Worm (Caenorhabditis elegans) whole organism, mixed stage, embryonic: ENCODE results near the gene F27C8.2.

Source experiments
- M03D4.4 ChIP-seq: sonication (generic microtip); optimal IDR thresholded peaks from 2 replicates; lab custom pipeline; 2017; ENCODE audit warnings: mild to moderate bottlenecking, missing genetic modification characterization, missing compliant biosample characterization
- bed-3 ChIP-seq: fragments of 200-800 bp; sonication (Bioruptor generic); optimal IDR thresholded peaks from 3 replicates; lab custom pipeline; 2018; ENCODE audit warnings: mild to moderate bottlenecking, missing genetic modification characterization, moderate library complexity, missing compliant biosample characterization
- blmp-1 ChIP-seq: fragments of 150-350 bp; optimal IDR thresholded peaks from 2 replicates; lab custom pipeline; 2014; ENCODE audit warnings: missing biosample characterization, missing genetic modification characterization
- ceh-39 ChIP-seq: fragments of 150-350 bp; optimal IDR thresholded peaks from 2 replicates; lab custom pipeline; 2014; ENCODE audit warnings: missing biosample characterization, missing genetic modification characterization
- ceh-43 ChIP-seq: fragments of 200-800 bp; sonication (Bioruptor generic); optimal IDR thresholded peaks from 2 replicates; lab custom pipeline; 2018; ENCODE audit warnings: mild to moderate bottlenecking, missing genetic modification characterization, moderate library complexity, missing compliant biosample characterization
- ceh-83 ChIP-seq: fragments of 200-800 bp; sonication (Bioruptor generic); optimal IDR thresholded peaks from 2 replicates; lab custom pipeline; 2018; ENCODE audit warnings: mild to moderate bottlenecking, missing genetic modification characterization, missing compliant biosample characterization
- cnd-1 ChIP-seq: fragments of 200-800 bp; sonication (Bioruptor generic); optimal IDR thresholded peaks from 2 replicates; lab custom pipeline; 2018; ENCODE audit warnings: mild to moderate bottlenecking, missing genetic modification characterization, missing compliant biosample characterization
- drap-1 ChIP-seq: fragments of 200-800 bp; sonication (Bioruptor generic); optimal IDR thresholded peaks from 3 replicates; lab custom pipeline; 2018; ENCODE audit warnings: mild to moderate bottlenecking, missing genetic modification characterization, missing compliant biosample characterization
- elt-1 ChIP-seq: sonication (generic microtip); optimal IDR thresholded peaks from 2 replicates; lab custom pipeline; 2017; ENCODE audit warnings: missing genetic modification characterization, mild to moderate bottlenecking, missing compliant biosample characterization, antibody characterized with exemption, moderate library complexity, borderline replicate concordance; ENCODE audit not compliant: insufficient read depth
- flh-1 ChIP-seq: fragments of 200-800 bp; sonication (Bioruptor generic); optimal IDR thresholded peaks from 2 replicates; lab custom pipeline; 2018; ENCODE audit warnings: mild to moderate bottlenecking, missing genetic modification characterization, moderate library complexity, missing compliant biosample characterization
- lin-13 ChIP-seq: fragments of 150-350 bp; optimal IDR thresholded peaks from 2 replicates; lab custom pipeline; 2014; ENCODE audit warnings: missing biosample characterization, missing genetic modification characterization
- lin-32 ChIP-seq: fragments of 200-800 bp; sonication (Bioruptor generic); optimal IDR thresholded peaks from 2 replicates; lab custom pipeline; 2018; ENCODE audit warnings: mild to moderate bottlenecking, missing genetic modification characterization, missing compliant biosample characterization
- lsy-2 ChIP-seq: fragments of 150-350 bp; optimal IDR thresholded peaks from 2 replicates; lab custom pipeline; 2014; ENCODE audit warnings: missing biosample characterization, missing genetic modification characterization
- mab-5 ChIP-seq: fragments of 150-350 bp; optimal IDR thresholded peaks from 2 replicates; lab custom pipeline; 2014; ENCODE audit warnings: missing biosample characterization, missing genetic modification characterization
- mep-1 ChIP-seq: fragments of 150-350 bp; optimal IDR thresholded peaks from 2 replicates; lab custom pipeline; 2017; ENCODE audit warnings: missing biosample characterization, missing genetic modification reagents, missing genetic modification characterization, inconsistent platforms
- mls-2 ChIP-seq: sonication (generic microtip); optimal IDR thresholded peaks from 2 replicates; lab custom pipeline; 2016; ENCODE audit warnings: mild to moderate bottlenecking, missing genetic modification characterization, moderate library complexity, missing compliant biosample characterization
- nhr-12 ChIP-seq: fragments of 150-350 bp; optimal IDR thresholded peaks from 2 replicates; lab custom pipeline; 2014; ENCODE audit warnings: missing biosample characterization, missing genetic modification characterization
- nhr-2 ChIP-seq: fragments of 150-350 bp; optimal IDR thresholded peaks from 2 replicates; lab custom pipeline; 2014; ENCODE audit warnings: missing biosample characterization, missing genetic modification characterization
- nhr-237 ChIP-seq: fragments of 150-350 bp; optimal IDR thresholded peaks from 2 replicates; lab custom pipeline; 2014; ENCODE audit warnings: missing biosample characterization, missing genetic modification characterization
- nhr-28 ChIP-seq: fragments of 150-350 bp; optimal IDR thresholded peaks from 2 replicates; lab custom pipeline; 2014; ENCODE audit warnings: missing biosample characterization, missing genetic modification characterization
- nhr-76 ChIP-seq: sonication (generic microtip); optimal IDR thresholded peaks from 2 replicates; lab custom pipeline; 2017; ENCODE audit warnings: missing biosample characterization, missing genetic modification characterization
- pha-4 ChIP-seq: fragments of 150-350 bp; optimal IDR thresholded peaks from 2 replicates; lab custom pipeline; 2018; ENCODE audit warnings: missing biosample characterization, missing genetic modification reagents, missing genetic modification characterization
- sem-2 ChIP-seq: fragments of 200-800 bp; sonication (Bioruptor generic); optimal IDR thresholded peaks from 2 replicates; lab custom pipeline; 2018; ENCODE audit warnings: mild to moderate bottlenecking, missing genetic modification characterization, missing compliant biosample characterization
- snpc-4 ChIP-seq: fragments of 150-350 bp; optimal IDR thresholded peaks from 2 replicates; lab custom pipeline; 2014; ENCODE audit warnings: missing biosample characterization, missing genetic modification characterization
- sptf-1 ChIP-seq: sonication (generic microtip); optimal IDR thresholded peaks from 2 replicates; lab custom pipeline; 2017; ENCODE audit warnings: mild to moderate bottlenecking, missing genetic modification characterization, moderate library complexity, missing compliant biosample characterization
- tbx-8 ChIP-seq: fragments of 200-800 bp; sonication (Bioruptor generic); optimal IDR thresholded peaks from 2 replicates; lab custom pipeline; 2018; ENCODE audit warnings: mild to moderate bottlenecking, missing genetic modification characterization, moderate library complexity, missing compliant biosample characterization
- unc-120 ChIP-seq: sonication (generic microtip); optimal IDR thresholded peaks from 2 replicates; lab custom pipeline; 2017; ENCODE audit warnings: missing genetic modification characterization, missing compliant biosample characterization; ENCODE audit not compliant: poor library complexity, severe bottlenecking
- unc-39 ChIP-seq: fragments of 150-350 bp; optimal IDR thresholded peaks from 2 replicates; lab custom pipeline; 2014; ENCODE audit warnings: missing biosample characterization, missing genetic modification characterization
- unc-62 ChIP-seq: fragments of 150-350 bp; optimal IDR thresholded peaks from 2 replicates; lab custom pipeline; 2014; ENCODE audit warnings: missing biosample characterization, missing genetic modification reagents, missing genetic modification characterization
- zip-8 ChIP-seq: fragments of 150-350 bp; optimal IDR thresholded peaks from 2 replicates; lab custom pipeline; 2014; ENCODE audit warnings: missing biosample characterization, missing genetic modification characterization
- ztf-11 ChIP-seq: fragments of 150-350 bp; optimal IDR thresholded peaks from 2 replicates; lab custom pipeline; 2014; ENCODE audit warnings: missing biosample characterization, missing genetic modification characterization

Gene F27C8.2

ce11 chrIV:9624275-9624674, 28.1 kb downstream of the F27C8.2 start, which contains the start of gene W09C2.8:
TSS of gene W09C2.8 (minus strand) at chrIV:9624375.
- TF ChIP-seq sptf-1 (tag; lab: Kevin White, UChicago) (no peak), nhr-12 (tag; lab: Kevin White, UChicago) (no peak), unc-39 (no peak), M03D4.4 (tag; lab: Kevin White, UChicago) (no peak), ceh-43 (no peak), flh-1 (GFP tag; lab: Kevin White, UChicago) (no peak), ceh-83 (no peak), cnd-1 (no peak), tbx-8 (GFP tag; lab: Kevin White, UChicago) (no peak), nhr-237 (tag; lab: Kevin White, UChicago) (no peak), mep-1 (tag; lab: Kevin White, UChicago) (no peak)

DNA sequence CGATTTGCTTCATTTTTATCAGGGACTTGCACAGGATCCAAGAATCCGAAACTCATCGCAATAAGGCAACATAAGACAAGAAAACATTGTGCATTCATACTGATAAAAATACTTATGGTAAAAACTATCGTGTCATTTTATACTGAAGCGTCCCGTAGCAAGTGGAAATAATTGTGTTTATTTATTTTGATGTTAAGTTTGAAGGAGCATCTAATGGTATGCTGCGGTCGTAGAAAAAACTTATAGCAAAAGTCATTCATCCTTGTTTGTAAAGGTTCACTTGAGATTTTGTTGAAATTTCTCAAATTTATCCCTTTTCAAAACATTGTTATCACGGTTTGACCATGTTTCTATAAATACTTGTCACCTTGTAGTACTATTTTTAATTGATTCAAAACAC, 28.8 kb downstream of the F27C8.2 start, which contains the start of gene W09C2.10:
TSS of gene W09C2.10 (minus strand) at position 101 of the 400 bp plus-strand sequence.
- TF ChIP-seq lsy-2: no peak

DNA sequence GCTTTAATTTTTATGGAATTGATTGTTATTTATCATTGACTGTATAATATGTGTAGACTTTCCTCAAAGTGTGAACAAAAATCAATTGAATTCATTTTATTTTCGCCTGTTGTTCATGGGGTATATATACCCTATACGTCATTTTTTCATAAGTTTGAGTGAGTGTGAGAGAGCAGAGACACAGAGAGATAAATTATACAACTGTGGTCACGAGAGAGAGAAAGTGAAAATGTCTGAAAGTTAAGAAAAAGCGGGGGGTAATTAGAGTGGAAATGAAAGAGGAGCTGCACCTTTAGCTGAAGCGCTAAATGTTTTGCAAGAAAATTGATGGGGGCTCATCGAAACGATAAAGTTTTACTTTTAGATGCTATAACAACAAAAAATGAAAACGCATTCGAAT, 29.7 kb downstream of the F27C8.2 start:
- TF ChIP-seq mab-5 (tag; lab: Kevin White, UChicago) (no peak), nhr-12 (tag; lab: Kevin White, UChicago) (no peak), ceh-39 (tag; lab: Kevin White, UChicago) (no peak), zip-8 (tag; lab: Kevin White, UChicago) (no peak), nhr-28 (no peak), lin-32 (GFP tag; lab: Kevin White, UChicago) (no peak), pha-4 (no peak), elt-1 (tag; lab: Kevin White, UChicago) (no peak), bed-3 (GFP tag; lab: Kevin White, UChicago) (no peak), nhr-76 (tag; lab: Kevin White, UChicago) (no peak)
- TF ChIP-seq, all 35 proteins: peak for 0

- no peak for TF ChIP-seq flh-1 (GFP tag; lab: Kevin White, UChicago)
- TF ChIP-seq ceh-83: no peak
- no peak for TF ChIP-seq mep-1 (tag; lab: Kevin White, UChicago)
Observed at ce11 chrIV:9627033-9627432, 30.9 kb downstream of the F27C8.2 start.

DNA sequence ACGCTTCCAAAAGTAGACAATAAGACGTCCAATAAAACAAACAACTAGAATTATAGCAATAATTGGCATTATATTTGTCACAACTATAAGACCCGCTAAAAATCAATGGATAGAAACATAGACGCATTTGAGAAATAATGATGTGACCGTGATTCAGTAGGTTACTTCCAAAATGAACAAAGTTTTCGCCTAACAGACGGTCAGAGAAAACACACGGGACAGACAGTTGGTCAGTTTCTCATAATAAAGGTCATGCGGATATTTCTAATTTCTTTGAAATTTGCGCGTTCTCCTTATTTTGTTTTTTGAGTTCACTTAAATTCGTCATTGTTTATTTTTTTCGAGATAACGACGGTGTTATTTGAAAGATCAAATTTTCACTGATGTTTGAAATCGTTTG, 35.4 kb downstream of the F27C8.2 start:
- no peak for TF ChIP-seq snpc-4 (tag; lab: Kevin White, UChicago)
- no peak for TF ChIP-seq zip-8 (tag; lab: Kevin White, UChicago)
- TF ChIP-seq pha-4: no peak
- no peak for TF ChIP-seq blmp-1 (tag; lab: Kevin White, UChicago)
- no peak for TF ChIP-seq lin-13 (tag; lab: Kevin White, UChicago)

DNA sequence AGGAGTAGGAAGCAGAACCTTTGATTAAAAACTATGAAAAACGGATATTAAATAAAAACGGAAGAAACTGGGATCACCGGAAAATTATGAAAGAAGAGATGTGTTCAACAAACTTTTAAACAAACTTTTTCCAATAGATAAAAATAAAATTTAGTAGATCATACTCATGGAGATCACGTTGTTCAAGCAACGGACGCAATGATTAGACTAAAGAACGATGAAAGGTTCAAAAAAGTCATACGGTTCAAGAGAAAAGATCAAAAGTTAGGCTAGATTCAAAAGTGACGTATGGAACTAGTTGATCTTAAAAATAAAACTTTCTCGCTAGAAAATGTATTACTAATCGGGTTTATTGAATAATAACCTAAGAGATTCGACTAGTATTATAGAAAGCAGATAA, 35.9 kb downstream of the F27C8.2 start:
- TF ChIP-seq nhr-28 (no peak), unc-62 (no peak), bed-3 (GFP tag; lab: Kevin White, UChicago) (no peak), ceh-83 (no peak), unc-120 (tag; lab: Kevin White, UChicago) (no peak), M03D4.4 (tag; lab: Kevin White, UChicago) (no peak), mls-2 (no peak), pha-4 (no peak), drap-1 (GFP tag; lab: Kevin White, UChicago) (no peak), blmp-1 (tag; lab: Kevin White, UChicago) (no peak), snpc-4 (tag; lab: Kevin White, UChicago) (no peak), mab-5 (tag; lab: Kevin White, UChicago) (no peak), sem-2 (no peak), sptf-1 (tag; lab: Kevin White, UChicago) (no peak), mep-1 (tag; lab: Kevin White, UChicago) (no peak), nhr-12 (tag; lab: Kevin White, UChicago) (no peak), ceh-43 (no peak), nhr-2 (no peak), ztf-11 (tag; lab: Kevin White, UChicago) (no peak), cnd-1 (no peak)
